Fruit fly (Drosophila melanogaster) whole organism, embryonic: ENCODE results near the gene mdu.

ENCODE experiments used
- ATbp ChIP-seq: fragments of 200-800 bp; sonication (Bioruptor generic); optimal IDR thresholded peaks from 2 replicates; lab custom pipeline; 2017; ENCODE audit warnings: missing biosample characterization, mild to moderate bottlenecking, missing genetic modification characterization, missing genetic modification reagents
- Adf1 ChIP-seq: fragments of 200-800 bp; sonication (Bioruptor generic); IDR thresholded peaks from 2 replicates; pipeline ENCODE4 v1.3.6; 2022; ENCODE audit warnings: missing biosample characterization, missing genetic modification characterization
- BtbVII ChIP-seq: fragments of 200-800 bp; sonication (Bioruptor generic); optimal IDR thresholded peaks from 3 replicates; lab custom pipeline; 2017; ENCODE audit warnings: missing biosample characterization, mild to moderate bottlenecking, missing genetic modification characterization
- CG10209 ChIP-seq: fragments of 200-800 bp; sonication (Bioruptor generic); optimal IDR thresholded peaks from 3 replicates; lab custom pipeline; 2017; ENCODE audit warnings: missing biosample characterization, mild to moderate bottlenecking, missing genetic modification characterization, missing genetic modification reagents
- CG10267 ChIP-seq: fragments of 200-800 bp; sonication (Bioruptor generic); optimal IDR thresholded peaks from 2 replicates; lab custom pipeline; 2018; ENCODE audit warnings: missing biosample characterization, mild to moderate bottlenecking, missing genetic modification characterization, moderate library complexity
- CG10462 ChIP-seq: fragments of 200-800 bp; sonication (Bioruptor generic); optimal IDR thresholded peaks from 2 replicates; lab custom pipeline; 2016; ENCODE audit warnings: missing biosample characterization, missing genetic modification characterization
- CG14667 ChIP-seq: fragments of 200-800 bp; sonication (Bioruptor generic); IDR thresholded peaks from 2 replicates; pipeline ENCODE4 v1.3.6; 2022; ENCODE audit warnings: missing biosample characterization, missing genetic modification characterization
- CG15073 ChIP-seq: fragments of 200-800 bp; sonication (Bioruptor generic); optimal IDR thresholded peaks from 2 replicates; lab custom pipeline; 2016; ENCODE audit warnings: missing biosample characterization, missing genetic modification characterization
- CG17612 ChIP-seq: fragments of 200-800 bp; sonication (Bioruptor generic); IDR thresholded peaks from 2 replicates; pipeline ENCODE4 v1.3.6; 2022; ENCODE audit warnings: missing biosample characterization, missing genetic modification characterization
- CG1832 ChIP-seq: fragments of 200-800 bp; sonication (Bioruptor generic); optimal IDR thresholded peaks from 2 replicates; lab custom pipeline; 2017; ENCODE audit warnings: missing biosample characterization, mild to moderate bottlenecking, missing genetic modification characterization, inconsistent platforms
- CG18764 ChIP-seq: fragments of 200-800 bp; sonication (Bioruptor generic); optimal IDR thresholded peaks from 3 replicates; lab custom pipeline; 2016; ENCODE audit warnings: missing biosample characterization, missing genetic modification characterization
- CG30403 ChIP-seq: fragments of 200-800 bp; sonication (Bioruptor generic); optimal IDR thresholded peaks from 3 replicates; lab custom pipeline; 2016; ENCODE audit warnings: missing biosample characterization, missing genetic modification characterization
- CG30431 ChIP-seq: fragments of 200-800 bp; sonication (Bioruptor generic); optimal IDR thresholded peaks from 2 replicates; lab custom pipeline; 2017; ENCODE audit warnings: missing biosample characterization, missing genetic modification characterization
- CG6854 ChIP-seq: fragments of 200-800 bp; sonication (Bioruptor generic); optimal IDR thresholded peaks from 3 replicates; lab custom pipeline; 2017; ENCODE audit warnings: missing biosample characterization, mild to moderate bottlenecking, missing genetic modification characterization
- CG7271 ChIP-seq: fragments of 200-800 bp; sonication (Bioruptor generic); optimal IDR thresholded peaks from 2 replicates; lab custom pipeline; 2018; ENCODE audit warnings: missing biosample characterization, mild to moderate bottlenecking, missing genetic modification characterization, moderate library complexity
- CG8924 ChIP-seq: fragments of 200-800 bp; optimal IDR thresholded peaks from 3 replicates; lab custom pipeline; 2019; ENCODE audit warnings: missing biosample characterization, mild to moderate bottlenecking, missing genetic modification characterization, moderate library complexity
- CG9876 ChIP-seq: fragments of 200-800 bp; sonication (Bioruptor generic); optimal IDR thresholded peaks from 2 replicates; lab custom pipeline; 2016; ENCODE audit warnings: missing biosample characterization, missing genetic modification characterization
- Dek ChIP-seq: fragments of 200-800 bp; sonication (Bioruptor generic); optimal IDR thresholded peaks from 3 replicates; lab custom pipeline; 2019; ENCODE audit warnings: missing biosample characterization, mild to moderate bottlenecking, missing genetic modification characterization, moderate library complexity
- Hand ChIP-seq: fragments of 200-800 bp; sonication (Bioruptor generic); optimal IDR thresholded peaks from 2 replicates; lab custom pipeline; 2017; ENCODE audit warnings: mild to moderate bottlenecking, missing biosample characterization, missing genetic modification reagents, missing genetic modification characterization
- Lpt ChIP-seq: fragments of >200 bp; optimal IDR thresholded peaks from 2 replicates; lab custom pipeline; 2018; ENCODE audit warnings: missing biosample characterization, missing genetic modification characterization
- Max ChIP-seq: fragments of 200-800 bp; sonication (Bioruptor generic); optimal IDR thresholded peaks from 2 replicates; lab custom pipeline; 2016; ENCODE audit warnings: missing biosample characterization, mild to moderate bottlenecking, missing genetic modification characterization
- Meics ChIP-seq: fragments of 200-800 bp; sonication (Bioruptor generic); optimal IDR thresholded peaks from 2 replicates; lab custom pipeline; 2017; ENCODE audit warnings: missing biosample characterization, mild to moderate bottlenecking, missing genetic modification characterization
- NC2α ChIP-seq: fragments of 200-800 bp; sonication (Bioruptor generic); optimal IDR thresholded peaks from 2 replicates; lab custom pipeline; 2016; ENCODE audit warnings: missing biosample characterization, missing genetic modification characterization
- NK7.1 ChIP-seq: fragments of 200-800 bp; sonication (Bioruptor generic); optimal IDR thresholded peaks from 3 replicates; lab custom pipeline; 2016; ENCODE audit warnings: missing biosample characterization, missing genetic modification characterization
- Nf-YA ChIP-seq: fragments of 200-800 bp; sonication (Bioruptor generic); IDR thresholded peaks from 2 replicates; pipeline ENCODE4 v1.3.6; 2022; ENCODE audit warnings: missing biosample characterization, missing genetic modification characterization
- Nf-YC ChIP-seq: fragments of 200-800 bp; optimal IDR thresholded peaks from 3 replicates; lab custom pipeline; 2019; ENCODE audit warnings: missing biosample characterization, mild to moderate bottlenecking, missing genetic modification characterization, moderate library complexity
- Oaz ChIP-seq: fragments of 200-800 bp; sonication (Bioruptor generic); IDR thresholded peaks from 2 replicates; pipeline ENCODE4 v1.3.6; 2022; ENCODE audit warnings: missing biosample characterization, missing genetic modification characterization
- Oli ChIP-seq: fragments of 200-800 bp; sonication (Bioruptor generic); optimal IDR thresholded peaks from 2 replicates; lab custom pipeline; 2018; ENCODE audit warnings: missing biosample characterization, mild to moderate bottlenecking, missing genetic modification characterization, moderate library complexity
- Rx ChIP-seq: fragments of 200-800 bp; sonication (Bioruptor generic); IDR thresholded peaks from 2 replicates; pipeline ENCODE4 v1.3.6; 2022; ENCODE audit warnings: missing biosample characterization, missing genetic modification characterization
- TFAM ChIP-seq: fragments of 200-800 bp; sonication (Bioruptor generic); optimal IDR thresholded peaks from 2 replicates; lab custom pipeline; 2017; ENCODE audit warnings: missing biosample characterization, missing genetic modification characterization, inconsistent platforms
- ab ChIP-seq: fragments of 200-800 bp; sonication (Bioruptor generic); optimal IDR thresholded peaks from 2 replicates; lab custom pipeline; 2016; ENCODE audit warnings: missing biosample characterization, missing genetic modification characterization
- ap ChIP-seq: fragments of 200-800 bp; sonication (Bioruptor generic); IDR thresholded peaks from 2 replicates; pipeline ENCODE4 v1.3.6; 2022; ENCODE audit warnings: missing biosample characterization, missing genetic modification characterization
- ash1 ChIP-seq: fragments of 200-800 bp; sonication (Bioruptor generic); optimal IDR thresholded peaks from 2 replicates; lab custom pipeline; 2018; ENCODE audit warnings: missing biosample characterization, mild to moderate bottlenecking, missing genetic modification characterization
- bcd ChIP-seq: fragments of 200-800 bp; sonication (Bioruptor generic); optimal IDR thresholded peaks from 2 replicates; lab custom pipeline; 2017; ENCODE audit warnings: missing biosample characterization, mild to moderate bottlenecking, missing genetic modification characterization
- bowl ChIP-seq: fragments of 200-800 bp; sonication (Bioruptor generic); IDR thresholded peaks from 2 replicates; pipeline ENCODE4 v1.3.6; 2022; ENCODE audit warnings: missing biosample characterization, missing genetic modification characterization
- cg ChIP-seq: fragments of 200-800 bp; sonication (Bioruptor generic); optimal IDR thresholded peaks from 3 replicates; lab custom pipeline; 2019; ENCODE audit warnings: missing biosample characterization, mild to moderate bottlenecking, missing genetic modification characterization, moderate library complexity
- dimm ChIP-seq: fragments of 200-800 bp; sonication (Bioruptor generic); IDR thresholded peaks from 2 replicates; pipeline ENCODE4 v1.3.6; 2022; ENCODE audit warnings: missing biosample characterization, missing genetic modification characterization
- disco-r ChIP-seq: fragments of 200-800 bp; sonication (Bioruptor generic); optimal IDR thresholded peaks from 2 replicates; lab custom pipeline; 2016; ENCODE audit warnings: missing biosample characterization, missing genetic modification characterization
- ftz-f1 ChIP-seq: fragments of 200-800 bp; sonication (Bioruptor generic); optimal IDR thresholded peaks from 2 replicates; lab custom pipeline; 2016; ENCODE audit warnings: missing biosample characterization, missing genetic modification characterization
- gro ChIP-seq: fragments of 200-800 bp; sonication (Bioruptor generic); optimal IDR thresholded peaks from 2 replicates; lab custom pipeline; 2016; ENCODE audit warnings: missing biosample characterization, missing genetic modification characterization
- lab ChIP-seq: fragments of 200-800 bp; sonication (Bioruptor generic); optimal IDR thresholded peaks from 3 replicates; lab custom pipeline; 2017; ENCODE audit warnings: missing biosample characterization, missing genetic modification characterization, mild to moderate bottlenecking, moderate library complexity, missing genetic modification reagents
- lola ChIP-seq, 3 experiments: fragments of >200 bp in 2 of 3; fragments of 200-800 bp in 1 of 3; sonication (Bioruptor generic) in 1 of 3; optimal IDR thresholded peaks; 2 replicates each; lab custom pipeline; 2017 to 2019; ENCODE audit warnings: missing biosample characterization in 3 of 3, missing genetic modification characterization in 3 of 3, mild to moderate bottlenecking in 1 of 3, moderate library complexity in 1 of 3
- shn ChIP-seq: fragments of 200-800 bp; sonication (Bioruptor generic); optimal IDR thresholded peaks from 3 replicates; lab custom pipeline; 2016; ENCODE audit warnings: missing biosample characterization, missing genetic modification characterization
- tap ChIP-seq: fragments of 200-800 bp; optimal IDR thresholded peaks from 3 replicates; lab custom pipeline; 2019; ENCODE audit warnings: missing biosample characterization, mild to moderate bottlenecking, missing genetic modification characterization, moderate library complexity
- tgo ChIP-seq: fragments of 200-800 bp; sonication (Bioruptor generic); IDR thresholded peaks from 3 replicates; pipeline ENCODE4 v1.3.6; 2022; ENCODE audit warnings: missing biosample characterization, missing genetic modification characterization
- tll ChIP-seq, 2 experiments: fragments of 200-800 bp in 1 of 2; fragments of >200 bp in 1 of 2; sonication (Bioruptor generic) in 1 of 2; optimal IDR thresholded peaks; 2 replicates each; lab custom pipeline; 2017 to 2019; ENCODE audit warnings: missing biosample characterization in 2 of 2, missing genetic modification characterization in 2 of 2, mild to moderate bottlenecking in 1 of 2, moderate library complexity in 1 of 2
- tna ChIP-seq: fragments of 200-800 bp; sonication (Bioruptor generic); IDR thresholded peaks from 2 replicates; pipeline ENCODE4 v1.3.6; 2022; ENCODE audit warnings: missing biosample characterization, missing genetic modification characterization; ENCODE audit not compliant: partially characterized antibody
- tup ChIP-seq: fragments of 200-800 bp; sonication (Bioruptor generic); optimal IDR thresholded peaks from 2 replicates; lab custom pipeline; 2016; ENCODE audit warnings: missing biosample characterization, mild to moderate bottlenecking, missing genetic modification characterization, moderate library complexity
- unc-4 ChIP-seq: fragments of 200-800 bp; sonication (Bioruptor generic); IDR thresholded peaks from 2 replicates; pipeline ENCODE4 v1.3.6; 2022; ENCODE audit warnings: missing biosample characterization, missing genetic modification characterization; ENCODE audit not compliant: partially characterized antibody
- zfh1 ChIP-seq: fragments of 200-800 bp; sonication (Bioruptor generic); IDR thresholded peaks from 3 replicates; pipeline ENCODE4 v1.3.6; 2022; ENCODE audit warnings: missing biosample characterization, missing genetic modification characterization

The mdu gene

DNA sequence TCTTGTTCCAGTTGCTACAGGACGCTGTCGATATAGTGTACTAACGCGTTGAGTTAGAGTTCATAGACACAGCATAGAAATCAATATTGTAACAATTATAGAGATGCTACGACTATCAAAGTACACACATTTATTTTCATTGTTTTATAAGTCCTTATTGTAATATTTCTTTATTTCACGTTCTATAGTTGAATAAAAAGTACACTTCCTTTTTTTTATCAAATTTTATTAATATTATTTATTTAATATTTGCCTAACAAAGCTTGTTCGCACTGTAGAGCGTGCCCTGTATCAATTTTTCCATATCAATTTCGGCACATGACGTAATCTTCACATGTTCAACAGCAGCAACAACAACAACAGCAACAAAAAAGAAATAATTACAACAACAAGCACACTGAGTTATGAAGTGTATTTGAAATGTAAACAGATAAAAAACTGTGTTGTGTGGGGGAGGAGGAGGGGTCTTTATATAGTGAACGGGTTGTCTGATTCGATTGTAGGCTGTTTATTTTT, 23.0 kb upstream of the mdu start (continued):
- TF ChIP-seq CG18764 (GFP tag; lab: Kevin White, UChicago) = peak; percentile 37
- no peak for TF ChIP-seq NC2α (GFP tag; lab: Kevin White, UChicago)
- peak; percentile 81 for TF ChIP-seq tgo (GFP tag; lab: Robert Waterston, UW)
- TF ChIP-seq Max = peak; percentile 65
- peak; percentile 71 for TF ChIP-seq CG6854 (GFP tag; lab: Kevin White, UChicago)
- no peak for TF ChIP-seq Lpt
- TF ChIP-seq CG9876 (GFP tag; lab: Kevin White, UChicago) = no peak
- TF ChIP-seq CG14667 (GFP tag; lab: Robert Waterston, UW) = peak; percentile 22; the same call in 1 of the 2 replicates
- TF ChIP-seq lola (GFP tag; optimal IDR thresholded peaks at IDR 0.05; lab: Kevin White, UChicago) = peak in 1 of 3 experiments; percentile 75
- TF ChIP-seq shn (GFP tag; lab: Kevin White, UChicago) = no peak
- no peak for TF ChIP-seq unc-4 (GFP tag; lab: Robert Waterston, UW)

DNA sequence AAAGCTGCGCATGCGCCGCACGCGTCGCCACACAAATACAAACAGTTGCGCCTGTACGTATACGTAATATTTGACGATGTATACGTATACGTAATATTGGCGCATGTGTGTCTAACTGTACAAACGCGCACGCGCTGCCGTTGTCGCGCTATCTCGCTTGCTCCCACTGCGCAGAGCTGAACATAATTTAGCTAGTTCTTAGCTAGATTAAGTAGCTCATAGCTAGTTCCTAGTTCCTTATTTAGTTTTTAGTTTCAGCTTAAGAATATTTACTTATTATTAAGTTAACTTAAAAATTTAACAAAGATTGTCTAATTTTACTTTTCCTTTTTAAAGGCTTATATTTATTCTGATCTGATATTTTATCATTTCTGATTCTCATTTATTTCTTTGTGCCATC, 16.7 kb upstream of the mdu start:
- TF ChIP-seq tna (GFP tag; lab: Robert Waterston, UW) = no peak
- TF ChIP-seq disco-r (GFP tag; lab: Kevin White, UChicago) = no peak
- TF ChIP-seq TFAM (GFP tag; lab: Kevin White, UChicago) = no peak
- no peak for TF ChIP-seq BtbVII (GFP tag; lab: Kevin White, UChicago)
- TF ChIP-seq dimm (GFP tag; lab: Robert Waterston, UW) = no peak
- TF ChIP-seq zfh1 (GFP tag; lab: Robert Waterston, UW) = no peak
- TF ChIP-seq Oaz (GFP tag; lab: Robert Waterston, UW) = no peak
- no peak for TF ChIP-seq bowl (GFP tag; lab: Robert Waterston, UW)
- TF ChIP-seq CG30431 (GFP tag; lab: Kevin White, UChicago) = no peak
- peak; percentile 12 for TF ChIP-seq CG30403
- TF ChIP-seq cg = peak; percentile 54
- TF ChIP-seq ash1 (GFP tag; lab: Kevin White, UChicago) = no peak
- no peak for TF ChIP-seq Nf-YA (GFP tag; lab: Robert Waterston, UW)
- TF ChIP-seq Hand (GFP tag; lab: Kevin White, UChicago) = no peak
- peak; percentile 28; the same call in 1 of the 2 replicates for TF ChIP-seq Adf1 (GFP tag; lab: Robert Waterston, UW)
- peak; percentile 3 for TF ChIP-seq Oli (tag; lab: Kevin White, UChicago)
- TF ChIP-seq Rx = no peak
- TF ChIP-seq Nf-YC = peak; percentile 26
- peak; percentile 9 for TF ChIP-seq ATbp (GFP tag; lab: Kevin White, UChicago)
- peak; percentile 34 for TF ChIP-seq Meics (GFP tag; lab: Kevin White, UChicago)
- TF ChIP-seq CG1832 (GFP tag; lab: Kevin White, UChicago) = no peak
- TF ChIP-seq ftz-f1 = no peak
- no peak for TF ChIP-seq tap
- peak; percentile 2 for TF ChIP-seq Dek (tag; lab: Kevin White, UChicago)
- TF ChIP-seq tll (GFP tag; optimal IDR thresholded peaks at IDR 0.05; lab: Kevin White, UChicago) = no peak
- no peak for TF ChIP-seq NK7.1 (GFP tag; lab: Kevin White, UChicago)
- no peak for TF ChIP-seq CG15073 (GFP tag; lab: Kevin White, UChicago)
- TF ChIP-seq bcd (GFP tag; lab: Kevin White, UChicago) = no peak
- no peak for TF ChIP-seq ab (GFP tag; lab: Kevin White, UChicago)
- TF ChIP-seq CG10267 (tag; lab: Kevin White, UChicago) = no peak
- TF ChIP-seq lab (GFP tag; lab: Kevin White, UChicago) = peak; percentile 20
- no peak for TF ChIP-seq CG17612 (GFP tag; lab: Robert Waterston, UW)
- TF ChIP-seq CG10462 = no peak
- peak; percentile 44 for TF ChIP-seq CG8924 (tag; lab: Kevin White, UChicago)
- no peak for TF ChIP-seq CG10209 (GFP tag; lab: Kevin White, UChicago)
- TF ChIP-seq CG7271 (tag; lab: Kevin White, UChicago) = no peak
- no peak for TF ChIP-seq tup
- TF ChIP-seq ap (GFP tag; lab: Robert Waterston, UW) = no peak
- TF ChIP-seq gro (GFP tag; lab: Kevin White, UChicago) = no peak
